Fruit fly (Drosophila melanogaster): ENCODE data around the gene Cpr64Ad.

DNA sequence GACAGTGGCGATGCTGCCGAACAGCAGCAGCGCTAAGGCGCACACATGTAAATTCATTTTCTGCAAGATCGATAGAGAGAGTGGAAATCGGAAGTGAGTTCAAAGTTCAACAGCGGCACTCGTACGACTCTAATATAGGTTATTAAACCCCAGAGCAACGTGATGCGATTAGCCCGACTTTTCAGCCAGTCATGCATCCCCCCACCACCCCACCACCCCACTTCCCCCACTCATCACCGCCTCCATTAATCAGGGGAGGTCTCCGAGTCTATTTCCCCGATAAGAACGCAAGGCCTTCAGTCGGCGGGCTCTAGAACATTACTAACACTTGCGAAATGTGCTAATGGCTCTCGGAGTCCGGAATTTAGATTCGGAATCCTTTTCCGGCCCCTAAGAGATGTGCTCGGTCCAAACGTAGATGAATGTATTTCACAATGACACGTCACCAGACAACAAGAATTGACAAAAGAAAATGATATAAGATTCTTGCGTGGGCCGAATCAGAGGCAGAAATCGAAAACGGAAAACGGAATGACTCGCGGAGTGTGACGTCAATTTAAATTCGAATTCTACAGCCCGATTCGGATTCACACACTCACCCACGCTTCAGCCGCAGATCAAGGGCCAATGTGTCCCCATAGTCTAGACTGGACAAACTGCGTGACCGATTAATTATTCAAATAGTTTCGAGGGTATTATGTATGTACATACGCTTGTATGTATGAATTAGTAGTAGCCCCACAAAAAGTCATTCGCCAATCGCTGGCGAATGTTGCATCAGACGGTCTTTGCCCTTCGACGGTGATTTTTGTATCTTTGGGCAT, 10.7 kb downstream of the Cpr64Ad start:
- TF ChIP-seq pad (GFP tag; optimal IDR thresholded peaks at IDR 0.05) (no peak), tj (GFP tag; optimal IDR thresholded peaks at IDR 0.05) (peak; percentile 9), CG1620 (GFP tag; optimal IDR thresholded peaks at IDR 0.05) (no peak)
